Fruit fly (Drosophila melanogaster): ENCODE measurements around the gene CCT2.
"Not testable (repeated sequence)": the region's sequence is repeated elsewhere in the genome, so short reads cannot be mapped to it uniquely, and the experiment has no call there.

DNA sequence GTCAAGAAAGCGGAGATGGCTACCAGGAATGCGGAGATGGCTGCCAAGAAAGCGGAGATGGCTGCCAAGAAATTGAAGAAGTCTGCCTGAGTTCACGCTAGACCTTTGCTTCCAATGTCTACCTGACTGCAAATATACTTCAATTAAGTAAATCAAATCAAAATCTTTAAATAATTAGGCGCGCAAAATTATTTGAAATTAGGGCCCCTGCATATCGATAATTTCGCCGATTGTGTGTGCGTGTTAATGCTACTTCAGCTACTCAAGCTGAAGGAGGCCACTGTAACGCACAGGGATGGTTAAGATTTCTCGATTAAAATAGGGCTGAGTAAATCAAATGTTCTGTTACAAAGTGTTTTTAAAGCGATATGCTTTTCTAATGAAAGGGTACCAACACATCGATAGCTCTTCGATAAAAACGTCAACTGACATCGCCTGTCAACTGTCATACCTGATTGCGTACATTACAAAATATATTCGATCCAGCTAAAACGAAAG is 1.3 kb upstream of the CCT2 start, which contains the start of gene CG6999:
- not testable (repeated sequence) for TF ChIP-seq fkh (GFP tag; optimal IDR thresholded peaks at IDR 0.05); Sox102F (GFP tag; optimal IDR thresholded peaks at IDR 0.05); CG8319 (GFP tag; optimal IDR thresholded peaks at IDR 0.05); dsx (GFP tag; optimal IDR thresholded peaks at IDR 0.05; ENCODE audit: poor library complexity, severe bottlenecking); OdsH (GFP tag; optimal IDR thresholded peaks at IDR 0.05); CG3919 (GFP tag; optimal IDR thresholded peaks at IDR 0.05); CG1621 (tag; optimal IDR thresholded peaks at IDR 0.05); CG6854 (GFP tag; optimal IDR thresholded peaks at IDR 0.05); CG4318 (GFP tag; optimal IDR thresholded peaks at IDR 0.05); CG6808 (GFP tag; optimal IDR thresholded peaks at IDR 0.05); cyc (GFP tag; optimal IDR thresholded peaks at IDR 0.05); Lpt (GFP tag; optimal IDR thresholded peaks at IDR 0.05)
